Comparison of ENCODE assay signal across 7 fruit fly cellular contexts in genomic region chr2L:5799435-5800387, dm6.
A peak's percentile ranks its signal among the peaks of the same experiment; 100 is the strongest.
TF ChIP-seq lines count a peak whose summit lies in the region.

TSS of gene CG9171 (minus strand) at chr2L:5800253.

- peak; percentile 64 to 66 for TF ChIP-seq CTCF in S2 (optimal IDR thresholded peaks at IDR 0.05; lab: Kevin White, UChicago)
- peak; percentile 59 for TF ChIP-seq CTCF in whole organism, embryonic (GFP tag; optimal IDR thresholded peaks at IDR 0.05; lab: Kevin White, UChicago)

TF ChIP-seq in whole organism, 6 proteins besides CTCF, POLR2A, EP300 and RAD21:
- TF ChIP-seq psq (optimal IDR thresholded peaks at IDR 0.05; lab: Kevin White, UChicago) (no peak), usp (GFP tag; optimal IDR thresholded peaks at IDR 0.05; lab: Kevin White, UChicago) (no peak), CG8478 (optimal IDR thresholded peaks at IDR 0.05; lab: Kevin White, UChicago) (no peak), Dll (optimal IDR thresholded peaks at IDR 0.05; lab: Kevin White, UChicago) (peak; percentile 22), EcR (GFP tag; optimal IDR thresholded peaks at IDR 0.05; lab: Kevin White, UChicago) (no peak)

TF ChIP-seq in whole organism, adult, 20 proteins besides CTCF, POLR2A, EP300 and RAD21 (continues in another document):
- TF ChIP-seq CG7045 (GFP tag; optimal IDR thresholded peaks at IDR 0.05; lab: Kevin White, UChicago): no peak
- TF ChIP-seq Crg-1 (GFP tag; optimal IDR thresholded peaks at IDR 0.05; lab: Kevin White, UChicago): no peak
- no peak for TF ChIP-seq ovo (GFP tag; optimal IDR thresholded peaks at IDR 0.05; lab: Kevin White, UChicago)
- TF ChIP-seq cic (GFP tag; optimal IDR thresholded peaks at IDR 0.05; lab: Kevin White, UChicago): no peak
- peak; percentile 35 for TF ChIP-seq CG11617 (GFP tag; optimal IDR thresholded peaks at IDR 0.05; lab: Kevin White, UChicago)
- TF ChIP-seq tj (GFP tag; optimal IDR thresholded peaks at IDR 0.05; lab: Kevin White, UChicago): peak; percentile 8
- peak; percentile 45 for TF ChIP-seq CG12768 (GFP tag; optimal IDR thresholded peaks at IDR 0.05; lab: Kevin White, UChicago)
- no peak for TF ChIP-seq Hr96 (GFP tag; optimal IDR thresholded peaks at IDR 0.05; lab: Kevin White, UChicago)
- TF ChIP-seq CG14711 (tag; optimal IDR thresholded peaks at IDR 0.05; lab: Kevin White, UChicago): no peak
- no peak for TF ChIP-seq CG5204 (GFP tag; optimal IDR thresholded peaks at IDR 0.05; lab: Kevin White, UChicago)
- no peak for TF ChIP-seq toe (GFP tag; optimal IDR thresholded peaks at IDR 0.05; lab: Kevin White, UChicago)
- TF ChIP-seq CG7101 (tag; optimal IDR thresholded peaks at IDR 0.05; lab: Kevin White, UChicago): no peak
- TF ChIP-seq CG1620 (GFP tag; optimal IDR thresholded peaks at IDR 0.05; lab: Kevin White, UChicago): no peak
- no peak for TF ChIP-seq Clk (GFP tag; optimal IDR thresholded peaks at IDR 0.05; lab: Kevin White, UChicago)
- peak; percentile 28 for TF ChIP-seq pad (GFP tag; optimal IDR thresholded peaks at IDR 0.05; lab: Kevin White, UChicago)
- no peak for TF ChIP-seq kay (GFP tag; lab: Kevin White, UChicago; ENCODE audit: borderline replicate concordance)
- TF ChIP-seq Mnt (GFP tag; optimal IDR thresholded peaks at IDR 0.05; lab: Kevin White, UChicago): peak; percentile 80
- no peak for TF ChIP-seq cnc (optimal IDR thresholded peaks at IDR 0.05; lab: Kevin White, UChicago)

TF ChIP-seq in whole organism, embryonic, 481 proteins besides CTCF, POLR2A, EP300 and RAD21 (continues in another document):
- TF ChIP-seq NFAT (GFP tag; IDR thresholded peaks at IDR 0.05; lab: Robert Waterston, UW) (peak; percentile 61; the same call in 1 of the 2 replicates), CG17328 (GFP tag; IDR thresholded peaks at IDR 0.05; lab: Robert Waterston, UW) (0 out of 2 replicates have a peak, but pooled peaks have one; percentile 5), CG18476 (GFP tag; optimal IDR thresholded peaks at IDR 0.05; lab: Kevin White, UChicago) (no peak), sr (GFP tag; IDR thresholded peaks at IDR 0.05; lab: Robert Waterston, UW) (no peak), Hand (GFP tag; optimal IDR thresholded peaks at IDR 0.05; lab: Kevin White, UChicago) (no peak), Ets65A (GFP tag; lab: Kevin White, UChicago) (peak; percentile 77), grau (tag; optimal IDR thresholded peaks at IDR 0.05; lab: Kevin White, UChicago) (peak; percentile 36), CG8281 (tag; optimal IDR thresholded peaks at IDR 0.05; lab: Kevin White, UChicago) (no peak), CG14965 (GFP tag; optimal IDR thresholded peaks at IDR 0.05; lab: Kevin White, UChicago; ENCODE audit: borderline replicate concordance) (no peak), CG4854 (GFP tag; optimal IDR thresholded peaks at IDR 0.05; lab: Kevin White, UChicago) (no peak), so (GFP tag; IDR thresholded peaks at IDR 0.05; lab: Robert Waterston, UW) (peak; percentile 31; the same call in 1 of the 3 replicates), Ssrp (tag; optimal IDR thresholded peaks at IDR 0.05; lab: Kevin White, UChicago) (no peak), CG17912 (GFP tag; optimal IDR thresholded peaks at IDR 0.05; lab: Kevin White, UChicago) (no peak), kah (GFP tag; optimal IDR thresholded peaks at IDR 0.05; lab: Kevin White, UChicago) (peak; percentile 45), sens-2 (GFP tag; IDR thresholded peaks at IDR 0.05; lab: Robert Waterston, UW) (peak; percentile 37; the same call in 1 of the 2 replicates), org-1 (GFP tag; optimal IDR thresholded peaks at IDR 0.05; lab: Kevin White, UChicago) (no peak), pfk (GFP tag; optimal IDR thresholded peaks at IDR 0.05; lab: Kevin White, UChicago) (peak; percentile 40)

TF ChIP-seq in whole organism, prepupa, 60 proteins besides CTCF, POLR2A, EP300 and RAD21 (continues in another document):
- TF ChIP-seq CG10631 (GFP tag; optimal IDR thresholded peaks at IDR 0.05; lab: Kevin White, UChicago) (no peak), CG32006 (GFP tag; optimal IDR thresholded peaks at IDR 0.05; lab: Kevin White, UChicago) (peak; percentile 45), acj6 (GFP tag; optimal IDR thresholded peaks at IDR 0.05; lab: Kevin White, UChicago) (no peak), CG34406 (GFP tag; optimal IDR thresholded peaks at IDR 0.05; lab: Kevin White, UChicago) (no peak), Hr39 (GFP tag; optimal IDR thresholded peaks at IDR 0.05; lab: Kevin White, UChicago) (no peak), pdm3 (GFP tag; optimal IDR thresholded peaks at IDR 0.05; lab: Kevin White, UChicago) (peak; percentile 20), Gug (GFP tag; IDR thresholded peaks at IDR 0.05; lab: Robert Waterston, UW) (peak; percentile 9; the same call in 1 of the 2 replicates), CG4318 (GFP tag; optimal IDR thresholded peaks at IDR 0.05; lab: Kevin White, UChicago) (no peak), CG3032 (tag; optimal IDR thresholded peaks at IDR 0.05; lab: Kevin White, UChicago) (no peak), CG16779 (tag; optimal IDR thresholded peaks at IDR 0.05; lab: Kevin White, UChicago) (peak; percentile 23), ss (GFP tag; optimal IDR thresholded peaks at IDR 0.05; lab: Kevin White, UChicago) (peak; percentile 50 to 59), lz (GFP tag; optimal IDR thresholded peaks at IDR 0.05; lab: Kevin White, UChicago) (no peak), Sox102F (GFP tag; optimal IDR thresholded peaks at IDR 0.05; lab: Kevin White, UChicago) (no peak), CG3919 (GFP tag; optimal IDR thresholded peaks at IDR 0.05; lab: Kevin White, UChicago) (peak; percentile 24), CG9139 (GFP tag; optimal IDR thresholded peaks at IDR 0.05; lab: Kevin White, UChicago) (no peak), CG11762 (GFP tag; optimal IDR thresholded peaks at IDR 0.05; lab: Kevin White, UChicago; ENCODE audit: insufficient read depth) (no peak), dsx (GFP tag; optimal IDR thresholded peaks at IDR 0.05; lab: Kevin White, UChicago; ENCODE audit: poor library complexity, severe bottlenecking) (peak; percentile 94), fd85E (GFP tag; optimal IDR thresholded peaks at IDR 0.05; lab: Kevin White, UChicago) (no peak)

TF ChIP-seq in whole organism, pupa, 21 proteins besides CTCF, POLR2A, EP300 and RAD21 (continues in another document):
- TF ChIP-seq CG9948 (tag; optimal IDR thresholded peaks at IDR 0.05; lab: Kevin White, UChicago) (no peak), CG34367 (tag; optimal IDR thresholded peaks at IDR 0.05; lab: Kevin White, UChicago) (no peak), Pif1A (GFP tag; optimal IDR thresholded peaks at IDR 0.05; lab: Kevin White, UChicago) (peak; percentile 13), CG13204 (GFP tag; optimal IDR thresholded peaks at IDR 0.05; lab: Kevin White, UChicago) (peak; percentile 40), CG8159 (tag; optimal IDR thresholded peaks at IDR 0.05; lab: Kevin White, UChicago) (peak; percentile 24), CG17806 (tag; optimal IDR thresholded peaks at IDR 0.05; lab: Kevin White, UChicago) (no peak), fd96Ca (GFP tag; IDR thresholded peaks at IDR 0.05; lab: Robert Waterston, UW) (peak; percentile 17; the same call in 2 of the 3 replicates), CG32121 (GFP tag; IDR thresholded peaks at IDR 0.05; lab: Robert Waterston, UW) (peak; percentile 18; the same call in 1 of the 2 replicates), CG4496 (GFP tag; IDR thresholded peaks at IDR 0.05; lab: Robert Waterston, UW) (peak; percentile 50; the same call in 1 of the 3 replicates), CG8301 (tag; optimal IDR thresholded peaks at IDR 0.05; lab: Kevin White, UChicago) (peak; percentile 11), Snoo (tag; optimal IDR thresholded peaks at IDR 0.05; lab: Kevin White, UChicago) (no peak), EcR (GFP tag; optimal IDR thresholded peaks at IDR 0.05; lab: Kevin White, UChicago) (peak; percentile 4), gl (tag; optimal IDR thresholded peaks at IDR 0.05; lab: Kevin White, UChicago) (peak; percentile 45), Pif1B (GFP tag; optimal IDR thresholded peaks at IDR 0.05; lab: Kevin White, UChicago) (no peak), Ets98B (GFP tag; IDR thresholded peaks at IDR 0.05; lab: Robert Waterston, UW) (peak; percentile 36; the same call in 1 of the 2 replicates), CG14655 (GFP tag; optimal IDR thresholded peaks at IDR 0.05; lab: Kevin White, UChicago) (peak; percentile 61), CG12605 (GFP tag; IDR thresholded peaks at IDR 0.05; lab: Robert Waterston, UW) (peak; percentile 30; the same call in 1 of the 2 replicates), CG10348 (GFP tag; IDR thresholded peaks at IDR 0.05; lab: Robert Waterston, UW) (no peak), D1 (tag; optimal IDR thresholded peaks at IDR 0.05; lab: Kevin White, UChicago) (no peak)

TF ChIP-seq in whole organism, wandering third instar larva, 38 proteins besides CTCF, POLR2A, EP300 and RAD21 (continues in another document):
- TF ChIP-seq Hr78 (GFP tag; optimal IDR thresholded peaks at IDR 0.05; lab: Kevin White, UChicago): peak; percentile 71
- TF ChIP-seq Sp1 (GFP tag; optimal IDR thresholded peaks at IDR 0.05; lab: Kevin White, UChicago): peak; percentile 47
- TF ChIP-seq Dif (GFP tag; optimal IDR thresholded peaks at IDR 0.05; lab: Kevin White, UChicago; ENCODE audit: partially characterized antibody): peak; percentile 37
- TF ChIP-seq ey (GFP tag; optimal IDR thresholded peaks at IDR 0.05; lab: Kevin White, UChicago): no peak
- no peak for TF ChIP-seq Hr83 (GFP tag; optimal IDR thresholded peaks at IDR 0.05; lab: Kevin White, UChicago; ENCODE audit: poor library complexity, severe bottlenecking)
- peak in 1 of 2 experiments; percentile 28 for TF ChIP-seq foxo (GFP tag; optimal IDR thresholded peaks at IDR 0.05; lab: Kevin White, UChicago)
- no peak for TF ChIP-seq CG9705 (GFP tag; optimal IDR thresholded peaks at IDR 0.05; lab: Kevin White, UChicago)
- TF ChIP-seq dsf (GFP tag; optimal IDR thresholded peaks at IDR 0.05; lab: Kevin White, UChicago; ENCODE audit: borderline replicate concordance): no peak
- peak; percentile 1 for TF ChIP-seq HLH106 (tag; optimal IDR thresholded peaks at IDR 0.05; lab: Kevin White, UChicago)
- TF ChIP-seq Rel (GFP tag; optimal IDR thresholded peaks at IDR 0.05; lab: Kevin White, UChicago): no peak
- TF ChIP-seq Rel (tag; optimal IDR thresholded peaks at IDR 0.05; lab: Kevin White, UChicago): peak; percentile 32
- peak; percentile 12 for TF ChIP-seq Dfd (GFP tag; optimal IDR thresholded peaks at IDR 0.05; lab: Kevin White, UChicago)
- peak; percentile 40 to 41 for TF ChIP-seq dl (GFP tag; optimal IDR thresholded peaks at IDR 0.05; lab: Kevin White, UChicago; ENCODE audit: insufficient read depth in 1 of 2, partially characterized antibody in 2 of 2)
- TF ChIP-seq OdsH (GFP tag; optimal IDR thresholded peaks at IDR 0.05; lab: Kevin White, UChicago): peak; percentile 15
- no peak for TF ChIP-seq woc (GFP tag; optimal IDR thresholded peaks at IDR 0.05; lab: Kevin White, UChicago)
- TF ChIP-seq GATAd (GFP tag; optimal IDR thresholded peaks at IDR 0.05; lab: Kevin White, UChicago): no peak
- TF ChIP-seq psq (GFP tag; optimal IDR thresholded peaks at IDR 0.05; lab: Kevin White, UChicago): peak; percentile 85
- TF ChIP-seq N (GFP tag; optimal IDR thresholded peaks at IDR 0.05; lab: Kevin White, UChicago): peak; percentile 82
- TF ChIP-seq lola (GFP tag; optimal IDR thresholded peaks at IDR 0.05; lab: Kevin White, UChicago): no peak
- no peak for TF ChIP-seq tai (GFP tag; optimal IDR thresholded peaks at IDR 0.05; lab: Kevin White, UChicago)
- peak; percentile 67 for TF ChIP-seq h (GFP tag; optimal IDR thresholded peaks at IDR 0.05; lab: Kevin White, UChicago)
